Worm (Caenorhabditis elegans): ENCODE results near the gene F58B4.6.

F58B4.6 gene

DNA sequence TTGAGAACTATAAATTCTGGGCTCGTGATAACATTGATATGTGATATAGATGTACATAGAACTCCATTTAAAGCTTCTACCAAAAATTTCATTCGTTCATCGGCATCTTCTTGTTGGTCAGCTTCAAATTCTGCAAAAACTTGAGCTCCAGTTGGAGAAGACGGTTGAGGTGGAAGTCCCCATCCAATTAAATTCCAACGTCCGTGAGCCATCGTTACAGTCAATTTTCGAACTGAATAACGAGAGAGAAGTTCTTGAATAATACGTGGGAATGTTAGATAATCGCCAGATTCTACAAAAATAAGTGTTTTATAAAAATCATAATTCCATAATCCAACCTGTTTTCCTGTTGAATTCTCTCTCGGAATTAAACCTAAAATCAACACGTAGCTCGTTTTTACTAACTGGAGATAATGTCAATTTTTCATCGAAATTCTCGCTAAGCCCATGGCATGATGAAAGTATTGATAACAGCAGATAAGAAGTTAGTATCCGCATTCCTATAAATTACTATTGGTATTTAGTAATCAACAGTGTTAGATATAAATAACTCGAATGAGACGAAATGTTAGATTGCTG is 33.6 kb downstream of the F58B4.6 start, which contains the start of gene pigt-1 (continued):
- TF ChIP-seq B0336.3 (GFP tag; IDR thresholded peaks at IDR 0.05) (peak; percentile 66; the same call in 1 of the 2 replicates), snpc-1.1 (tag; optimal IDR thresholded peaks at IDR 0.05; ENCODE audit: insufficient read depth) (no peak), cebp-2 (GFP tag; IDR thresholded peaks at IDR 0.05) (no peak), bed-1 (GFP tag; IDR thresholded peaks at IDR 0.05) (no peak), unc-130 (GFP tag; optimal IDR thresholded peaks at IDR 0.05) (peak; percentile 15), F55B11.4 (tag; optimal IDR thresholded peaks at IDR 0.05; ENCODE audit: borderline replicate concordance, insufficient read depth) (no peak), hlh-26 (GFP tag; conservative IDR thresholded peaks at IDR 0.05) (no peak), chd-7 (tag; optimal IDR thresholded peaks at IDR 0.05) (peak; percentile 23)

ce11 chrV:10960544-10960943 is 35.7 kb downstream of the F58B4.6 start, which contains the start of gene vps-36:
Gene vps-36, minus strand, starts transcription at chrV:10960669.
- TF ChIP-seq dox-1 (GFP tag; IDR thresholded peaks at IDR 0.05) = peak; percentile 48
- TF ChIP-seq atf-7 (tag; optimal IDR thresholded peaks at IDR 0.05) = peak; percentile 11
- TF ChIP-seq Y53G8AR.9 (GFP tag; conservative IDR thresholded peaks at IDR 0.05) = 0 out of 2 replicates have a peak, but pooled peaks have one; percentile 10
- no peak for TF ChIP-seq fkh-3 (tag; optimal IDR thresholded peaks at IDR 0.05)
- peak; percentile 90 for TF ChIP-seq nhr-80 (tag; optimal IDR thresholded peaks at IDR 0.05)
- TF ChIP-seq nhr-179 (tag; optimal IDR thresholded peaks at IDR 0.05) = no peak
- 0 out of 2 replicates have a peak, but pooled peaks have one; percentile 43 for TF ChIP-seq ekl-4 (GFP tag; IDR thresholded peaks at IDR 0.05)
- peak; percentile 57; the same call in 1 of the 2 replicates for TF ChIP-seq pbrm-1 (GFP tag; IDR thresholded peaks at IDR 0.05)
- TF ChIP-seq T26A5.8 (tag; optimal IDR thresholded peaks at IDR 0.05) = no peak
- TF ChIP-seq let-607 (tag; optimal IDR thresholded peaks at IDR 0.05) = peak; percentile 37 to 77

ce11 chrV:10961448-10961870 is 36.6 kb downstream of the F58B4.6 start:
- TF ChIP-seq cebp-1 (GFP tag; IDR thresholded peaks at IDR 0.05) (no peak), cebp-1 (tag; optimal IDR thresholded peaks at IDR 0.05) (peak; percentile 66), ztf-26 (tag; optimal IDR thresholded peaks at IDR 0.05) (no peak), egl-18 (GFP tag; IDR thresholded peaks at IDR 0.05) (no peak), nfyb-1 (GFP tag; IDR thresholded peaks at IDR 0.05) (peak; percentile 29; the same call in 1 of the 2 replicates), B0336.3 (GFP tag; IDR thresholded peaks at IDR 0.05) (peak; percentile 36; the same call in 1 of the 2 replicates), K12H6.12 (tag; optimal IDR thresholded peaks at IDR 0.05) (peak; percentile 67), mcd-1 (GFP tag; IDR thresholded peaks at IDR 0.05) (peak; percentile 29; the same call in 1 of the 2 replicates), madf-10 (tag; optimal IDR thresholded peaks at IDR 0.05) (peak; percentile 12), nhr-80 (tag; optimal IDR thresholded peaks at IDR 0.05) (peak; percentile 7), atf-7 (tag; optimal IDR thresholded peaks at IDR 0.05) (peak; percentile 48), snpc-1.1 (tag; optimal IDR thresholded peaks at IDR 0.05; ENCODE audit: insufficient read depth) (no peak), hlh-26 (GFP tag; conservative IDR thresholded peaks at IDR 0.05) (no peak), Y95B8A.8 (GFP tag; IDR thresholded peaks at IDR 0.05) (no peak), attf-5 (GFP tag; optimal IDR thresholded peaks at IDR 0.05) (peak; percentile 38), F10E7.11 (tag; optimal IDR thresholded peaks at IDR 0.05) (peak; percentile 56), Y56A3A.18 (GFP tag; IDR thresholded peaks at IDR 0.05) (0 out of 2 replicates have a peak, but pooled peaks have one; percentile 43), tbp1 (GFP tag; optimal IDR thresholded peaks at IDR 0.05) (peak; percentile 10), ceh-79 (tag; optimal IDR thresholded peaks at IDR 0.05) (no peak), snpc-4 (GFP tag; optimal IDR thresholded peaks at IDR 0.05) (no peak), snpc-4 (tag; optimal IDR thresholded peaks at IDR 0.05) (peak in 1 of 4 experiments; percentile 23), F52B5.7 (tag; optimal IDR thresholded peaks at IDR 0.05) (peak; percentile 28), fkh-3 (tag; optimal IDR thresholded peaks at IDR 0.05) (no peak), pbrm-1 (GFP tag; IDR thresholded peaks at IDR 0.05) (peak; percentile 52; the same call in 1 of the 2 replicates), ekl-4 (GFP tag; IDR thresholded peaks at IDR 0.05) (0 out of 2 replicates have a peak, but pooled peaks have one; percentile 39), ceh-100 (GFP tag; IDR thresholded peaks at IDR 0.05) (no peak), hsf-1 (GFP tag; IDR thresholded peaks at IDR 0.05) (0 out of 2 replicates have a peak, but pooled peaks have one; percentile 15), hmg-1.2 (GFP tag; IDR thresholded peaks at IDR 0.05) (peak; percentile 53; the same call in 1 of the 2 replicates), zfh-2 (GFP tag; conservative IDR thresholded peaks at IDR 0.05) (peak; percentile 86), K11D2.4 (GFP tag; IDR thresholded peaks at IDR 0.05) (peak; percentile 52; the same call in 1 of the 2 replicates), ZK185.1 (tag; optimal IDR thresholded peaks at IDR 0.05; ENCODE audit: poor library complexity, severe bottlenecking) (peak; percentile 19), lin-26 (GFP tag; IDR thresholded peaks at IDR 0.05) (no peak), T26A5.8 (tag; optimal IDR thresholded peaks at IDR 0.05) (no peak)

Data from whole organism, young adult.